Worm (Caenorhabditis elegans): ENCODE data around the gene nhr-138.

- no peak for TF ChIP-seq unc-39 (tag; optimal IDR thresholded peaks at IDR 0.05)
- no peak for TF ChIP-seq nhr-76 (tag; optimal IDR thresholded peaks at IDR 0.05)
- no peak for TF ChIP-seq M03D4.4 (tag; optimal IDR thresholded peaks at IDR 0.05)
- TF ChIP-seq lin-13 (tag; optimal IDR thresholded peaks at IDR 0.05) = no peak
- no peak for TF ChIP-seq lsy-2 (tag; optimal IDR thresholded peaks at IDR 0.05)
- TF ChIP-seq ztf-11 (tag; optimal IDR thresholded peaks at IDR 0.05) = no peak
- TF ChIP-seq elt-1 (tag; optimal IDR thresholded peaks at IDR 0.05; ENCODE audit: borderline replicate concordance, insufficient read depth) = no peak
- no peak for TF ChIP-seq snpc-4 (tag; optimal IDR thresholded peaks at IDR 0.05)
- TF ChIP-seq bed-3 (GFP tag; optimal IDR thresholded peaks at IDR 0.05) = no peak
Measured at ce11 chrIV:9742883-9743282, 17.8 kb downstream of the nhr-138 start, which contains the start of gene C28D4.7.

Data from whole organism, mixed stage, embryonic.